Fruit fly (Drosophila melanogaster): Measurements from ENCODE around the gene yin.

dm6 chrX:3827897-3828296 lies 43.8 kb downstream of the yin start, which contains the start of gene CG2901:
- TF ChIP-seq psq (optimal IDR thresholded peaks at IDR 0.05) (no peak), h (optimal IDR thresholded peaks at IDR 0.05) (no peak)

All from Kc167 (cell line).